Fruit fly (Drosophila melanogaster): ENCODE data around the gene Abd-B.

Abd-B gene

dm6 chr3R:17020956-17021355 is 48.9 kb upstream of the Abd-B start, which contains the start of gene Adsl (continued):
- TF ChIP-seq tin (GFP tag; optimal IDR thresholded peaks at IDR 0.05), result peak; percentile 24
- peak; percentile 49 for TF ChIP-seq Six4 (GFP tag; optimal IDR thresholded peaks at IDR 0.05)
- peak; percentile 73 for TF ChIP-seq CG17328 (GFP tag; IDR thresholded peaks at IDR 0.05)
- no peak for TF ChIP-seq ttk (GFP tag; IDR thresholded peaks at IDR 0.05)
- peak; percentile 66 for TF ChIP-seq pzg (GFP tag; optimal IDR thresholded peaks at IDR 0.05)
- peak; percentile 3 for TF ChIP-seq CG15696 (tag; optimal IDR thresholded peaks at IDR 0.05)
- TF ChIP-seq corto (GFP tag; optimal IDR thresholded peaks at IDR 0.05), result no peak
- no peak for TF ChIP-seq al (GFP tag; IDR thresholded peaks at IDR 0.05)
- peak; percentile 19 for TF ChIP-seq CG12104 (GFP tag; optimal IDR thresholded peaks at IDR 0.05)
- no peak for TF ChIP-seq PHDP (tag; optimal IDR thresholded peaks at IDR 0.05)
- peak; percentile 86 for TF ChIP-seq Max (GFP tag; optimal IDR thresholded peaks at IDR 0.05)
- peak; percentile 39 for TF ChIP-seq en (GFP tag; optimal IDR thresholded peaks at IDR 0.05)
- TF ChIP-seq Neu2 (GFP tag; optimal IDR thresholded peaks at IDR 0.05; ENCODE audit: borderline replicate concordance), result no peak
- no peak for TF ChIP-seq CG4854 (GFP tag; optimal IDR thresholded peaks at IDR 0.05)
- TF ChIP-seq CG3163 (GFP tag; optimal IDR thresholded peaks at IDR 0.05), result no peak
- peak; percentile 79 for TF ChIP-seq CG14710 (tag; optimal IDR thresholded peaks at IDR 0.05)
- TF ChIP-seq CG7963 (GFP tag; IDR thresholded peaks at IDR 0.05; ENCODE audit: partially characterized antibody), result no peak
- no peak for TF ChIP-seq CG2678 (tag; optimal IDR thresholded peaks at IDR 0.05)
- no peak for TF ChIP-seq lmd (GFP tag; IDR thresholded peaks at IDR 0.05)
- TF ChIP-seq Dfd (GFP tag; optimal IDR thresholded peaks at IDR 0.05), result no peak
- no peak for TF ChIP-seq tna (GFP tag; IDR thresholded peaks at IDR 0.05; ENCODE audit: partially characterized antibody)
- TF ChIP-seq CG10321 (GFP tag; IDR thresholded peaks at IDR 0.05), result peak; percentile 37; the same call in 1 of the 2 replicates
- TF ChIP-seq Chrac-16 (GFP tag; optimal IDR thresholded peaks at IDR 0.05), result peak; percentile 19
- TF ChIP-seq fd102C (GFP tag; optimal IDR thresholded peaks at IDR 0.05), result peak; percentile 60
- TF ChIP-seq CG7928 (GFP tag; optimal IDR thresholded peaks at IDR 0.05), result no peak
- no peak for TF ChIP-seq gsb (GFP tag; IDR thresholded peaks at IDR 0.05)
- TF ChIP-seq CG18619 (GFP tag; optimal IDR thresholded peaks at IDR 0.05), result peak; percentile 74
- TF ChIP-seq D (optimal IDR thresholded peaks at IDR 0.05), result no peak
- TF ChIP-seq D (GFP tag; optimal IDR thresholded peaks at IDR 0.05), result peak; percentile 47
- TF ChIP-seq jigr1 (GFP tag; IDR thresholded peaks at IDR 0.05), result no peak
- TF ChIP-seq Spps (tag; optimal IDR thresholded peaks at IDR 0.05), result peak; percentile 67
- peak; percentile 5 for TF ChIP-seq ash1 (GFP tag; optimal IDR thresholded peaks at IDR 0.05)
- TF ChIP-seq jumu (GFP tag; optimal IDR thresholded peaks at IDR 0.05), result no peak
- TF ChIP-seq gro (GFP tag; optimal IDR thresholded peaks at IDR 0.05), result no peak
- TF ChIP-seq CG11560 (tag; IDR thresholded peaks at IDR 0.05), result no peak
- peak; percentile 58 for TF ChIP-seq CG9817 (tag; optimal IDR thresholded peaks at IDR 0.05)
- TF ChIP-seq CG14441 (GFP tag; IDR thresholded peaks at IDR 0.05), result no peak
- no peak for TF ChIP-seq pros (GFP tag; optimal IDR thresholded peaks at IDR 0.05)
- no peak for TF ChIP-seq Atf6 (GFP tag; IDR thresholded peaks at IDR 0.05)
- no peak for TF ChIP-seq gce (GFP tag; IDR thresholded peaks at IDR 0.05)
- TF ChIP-seq sna (GFP tag; IDR thresholded peaks at IDR 0.05; ENCODE audit: partially characterized antibody), result no peak
- peak; percentile 19 for TF ChIP-seq CG13624 (GFP tag; optimal IDR thresholded peaks at IDR 0.05)
- TF ChIP-seq pnt (GFP tag; optimal IDR thresholded peaks at IDR 0.05), result no peak
- peak; percentile 37 for TF ChIP-seq cwo (GFP tag; optimal IDR thresholded peaks at IDR 0.05)
- no peak for TF ChIP-seq CG8944 (GFP tag; optimal IDR thresholded peaks at IDR 0.05)
- TF ChIP-seq CG10462 (GFP tag; optimal IDR thresholded peaks at IDR 0.05), result peak; percentile 73
- peak; percentile 74 for TF ChIP-seq YL-1 (GFP tag; optimal IDR thresholded peaks at IDR 0.05)
- peak; percentile 41 for TF ChIP-seq gcm2 (GFP tag; optimal IDR thresholded peaks at IDR 0.05)
- TF ChIP-seq Nf-YC (tag; optimal IDR thresholded peaks at IDR 0.05), result no peak
- no peak for TF ChIP-seq Doc3 (GFP tag; IDR thresholded peaks at IDR 0.05; ENCODE audit: partially characterized antibody)
- TF ChIP-seq pho (GFP tag; optimal IDR thresholded peaks at IDR 0.05), result no peak
- TF ChIP-seq Elba2 (GFP tag; optimal IDR thresholded peaks at IDR 0.05), result no peak

Measured in whole organism, embryonic.